Worm (Caenorhabditis elegans): ENCODE results near the gene srh-115.

- no peak for TF ChIP-seq mep-1 (tag; optimal IDR thresholded peaks at IDR 0.05)
- no peak for TF ChIP-seq aly-2 (tag; optimal IDR thresholded peaks at IDR 0.05)
- TF ChIP-seq skn-1 (tag; optimal IDR thresholded peaks at IDR 0.05) = no peak
- TF ChIP-seq ces-1 (GFP tag; optimal IDR thresholded peaks at IDR 0.05) = no peak
- TF ChIP-seq egl-27 (tag; optimal IDR thresholded peaks at IDR 0.05) = no peak
These were observed 35.2 kb upstream of the srh-115 start, which contains the start of gene srh-109 for ce11 chrV:17220345-17220744.
